Fruit fly (Drosophila melanogaster): ENCODE results near the gene CG42588.

CG42588 gene

DNA sequence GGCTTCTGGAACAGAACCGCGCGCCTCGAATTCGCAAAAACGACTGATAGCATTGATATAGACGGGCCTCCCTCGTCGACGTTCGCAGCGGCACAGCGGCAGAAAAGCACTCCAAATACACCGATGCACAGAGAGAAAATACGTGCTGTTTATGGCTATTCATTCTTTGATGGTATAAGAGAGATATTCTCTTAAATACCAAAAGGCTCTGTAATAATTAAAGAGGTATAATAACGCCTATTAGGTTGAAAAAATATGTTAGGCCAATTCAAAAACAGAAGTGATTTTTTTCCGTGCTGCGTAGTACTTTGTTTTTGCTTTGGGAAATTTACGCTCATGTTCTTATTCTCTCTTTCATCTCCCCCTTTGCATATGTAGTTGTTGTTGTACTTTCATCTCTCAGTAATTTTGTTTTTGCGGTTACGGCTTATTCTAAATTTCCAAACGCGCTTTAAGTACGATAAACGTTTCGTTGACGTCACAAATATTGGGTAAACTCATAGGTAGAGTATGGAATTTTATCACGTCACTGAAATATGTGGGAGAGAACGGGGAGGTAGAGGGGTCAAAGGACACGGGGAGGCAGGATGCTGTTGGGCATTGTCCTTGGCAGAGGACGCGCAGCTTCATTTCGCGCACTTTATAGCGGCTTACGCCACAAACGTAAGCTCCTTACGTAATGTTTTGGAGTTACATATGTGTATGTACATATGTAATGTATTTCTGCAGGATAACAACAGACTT is 29.2 kb downstream of the CG42588 start, which contains the start of gene nebu (continued):
- TF ChIP-seq ara (GFP tag; IDR thresholded peaks at IDR 0.05) (no peak; the same call in 1 of the 2 replicates), hbn (GFP tag; IDR thresholded peaks at IDR 0.05; ENCODE audit: partially characterized antibody) (no peak), fu2 (GFP tag; optimal IDR thresholded peaks at IDR 0.05) (peak; percentile 98), CG16813 (GFP tag; IDR thresholded peaks at IDR 0.05; ENCODE audit: partially characterized antibody) (no peak), fru (optimal IDR thresholded peaks at IDR 0.05) (no peak), CG9817 (tag; optimal IDR thresholded peaks at IDR 0.05) (peak; percentile 97), rib (GFP tag; IDR thresholded peaks at IDR 0.05) (peak; percentile 98), Mrtf (GFP tag; IDR thresholded peaks at IDR 0.05) (peak; percentile 96), Ptx1 (GFP tag; IDR thresholded peaks at IDR 0.05) (peak; percentile 97), ase (GFP tag; IDR thresholded peaks at IDR 0.05) (peak; percentile 94; the same call in 2 of the 3 replicates), dati (GFP tag; IDR thresholded peaks at IDR 0.05) (peak; percentile 85), crol (GFP tag; IDR thresholded peaks at IDR 0.05) (peak; percentile 61), tin (GFP tag; optimal IDR thresholded peaks at IDR 0.05) (peak; percentile 96), CG12071 (GFP tag; optimal IDR thresholded peaks at IDR 0.05) (peak; percentile 96), Dip3 (GFP tag; optimal IDR thresholded peaks at IDR 0.05) (peak; percentile 98), dimm (GFP tag; IDR thresholded peaks at IDR 0.05) (no peak; the same call in 1 of the 2 replicates), dm (GFP tag; optimal IDR thresholded peaks at IDR 0.05) (peak; percentile 88), CG7372 (GFP tag; IDR thresholded peaks at IDR 0.05) (peak; percentile 95), phol (tag; optimal IDR thresholded peaks at IDR 0.05) (peak; percentile 86), so (GFP tag; IDR thresholded peaks at IDR 0.05) (peak; percentile 96), CG43689 (GFP tag; IDR thresholded peaks at IDR 0.05) (peak; percentile 89), fd3F (GFP tag; optimal IDR thresholded peaks at IDR 0.05) (peak; percentile 96), CG3163 (GFP tag; optimal IDR thresholded peaks at IDR 0.05) (peak; percentile 91), CG2875 (GFP tag; optimal IDR thresholded peaks at IDR 0.05) (peak; percentile 82), CG4617 (GFP tag; optimal IDR thresholded peaks at IDR 0.05; ENCODE audit: borderline replicate concordance) (peak; percentile 81), ewg (GFP tag; optimal IDR thresholded peaks at IDR 0.05) (peak; percentile 87), zf30C (GFP tag; optimal IDR thresholded peaks at IDR 0.05) (peak; percentile 89), CG17568 (GFP tag; optimal IDR thresholded peaks at IDR 0.05) (peak; percentile 92), pzg (GFP tag; optimal IDR thresholded peaks at IDR 0.05) (peak; percentile 33), Neu2 (GFP tag; optimal IDR thresholded peaks at IDR 0.05; ENCODE audit: borderline replicate concordance) (peak; percentile 89), ci (GFP tag; IDR thresholded peaks at IDR 0.05) (no peak; the same call in none of the 3 replicates), org-1 (GFP tag; optimal IDR thresholded peaks at IDR 0.05) (peak; percentile 96), wek (GFP tag; optimal IDR thresholded peaks at IDR 0.05) (peak; percentile 80), Opbp (GFP tag; IDR thresholded peaks at IDR 0.05; ENCODE audit: partially characterized antibody) (no peak), CG10267 (tag; optimal IDR thresholded peaks at IDR 0.05) (peak; percentile 85), CG9797 (GFP tag; optimal IDR thresholded peaks at IDR 0.05) (no peak), sqz (GFP tag; optimal IDR thresholded peaks at IDR 0.05) (peak; percentile 72), lov (optimal IDR thresholded peaks at IDR 0.05) (no peak), lov (GFP tag; IDR thresholded peaks at IDR 0.05) (peak; percentile 88), CG15514 (GFP tag; optimal IDR thresholded peaks at IDR 0.05) (peak; percentile 93), CG32772 (GFP tag; IDR thresholded peaks at IDR 0.05) (peak; percentile 94), wdn (GFP tag; IDR thresholded peaks at IDR 0.05) (peak; percentile 97), nmo (GFP tag; optimal IDR thresholded peaks at IDR 0.05) (peak; percentile 88), CG13775 (GFP tag; optimal IDR thresholded peaks at IDR 0.05) (peak; percentile 94), D19B (GFP tag; optimal IDR thresholded peaks at IDR 0.05) (peak; percentile 89), ro (GFP tag; IDR thresholded peaks at IDR 0.05) (peak; percentile 84; the same call in 1 of the 2 replicates), CG14667 (GFP tag; IDR thresholded peaks at IDR 0.05) (no peak; the same call in 1 of the 2 replicates), dysf (GFP tag; IDR thresholded peaks at IDR 0.05) (peak; percentile 98), CG17802 (tag; optimal IDR thresholded peaks at IDR 0.05) (peak; percentile 65)
